Worm (Caenorhabditis elegans) whole organism, late embryonic: Measurements from ENCODE around the gene F49F1.11.

ENCODE experiments used
- C08G9.2 ChIP-seq: sonication (generic microtip); optimal IDR thresholded peaks from 2 replicates; lab custom pipeline; 2016; ENCODE audit warnings: mild to moderate bottlenecking, missing genetic modification characterization, moderate library complexity, missing compliant biosample characterization
- F13H6.1 ChIP-seq: sonication (generic microtip); optimal IDR thresholded peaks from 2 replicates; lab custom pipeline; 2016; ENCODE audit warnings: missing genetic modification characterization, missing compliant biosample characterization
- K02D7.2 ChIP-seq: sonication (generic microtip); optimal IDR thresholded peaks from 2 replicates; lab custom pipeline; 2017; ENCODE audit warnings: mild to moderate bottlenecking, missing genetic modification characterization, missing compliant biosample characterization
- Y22D7AL.16 ChIP-seq: sonication (generic microtip); optimal IDR thresholded peaks from 2 replicates; lab custom pipeline; 2016; ENCODE audit warnings: missing genetic modification characterization, missing compliant biosample characterization
- ceh-18 ChIP-seq: sonication (generic microtip); optimal IDR thresholded peaks from 2 replicates; lab custom pipeline; 2016; ENCODE audit warnings: missing genetic modification characterization, missing compliant biosample characterization
- ceh-2 ChIP-seq: sonication (generic microtip); optimal IDR thresholded peaks from 2 replicates; lab custom pipeline; 2016; ENCODE audit warnings: missing genotype, missing genetic modification characterization, missing compliant biosample characterization
- ceh-31 ChIP-seq: sonication (generic microtip); optimal IDR thresholded peaks from 2 replicates; lab custom pipeline; 2016; ENCODE audit warnings: missing genetic modification characterization, missing compliant biosample characterization
- ceh-34 ChIP-seq: sonication (generic microtip); optimal IDR thresholded peaks from 2 replicates; lab custom pipeline; 2016; ENCODE audit warnings: mild to moderate bottlenecking, missing genetic modification characterization, missing compliant biosample characterization
- ceh-48 ChIP-seq: sonication (generic microtip); optimal IDR thresholded peaks from 2 replicates; lab custom pipeline; 2016; ENCODE audit warnings: missing genetic modification characterization, inconsistent platforms, missing compliant biosample characterization
- dve-1 ChIP-seq: sonication (generic microtip); optimal IDR thresholded peaks from 2 replicates; lab custom pipeline; 2017; ENCODE audit warnings: antibody characterized with exemption, mild to moderate bottlenecking, missing genetic modification characterization, missing compliant biosample characterization
- fax-1 ChIP-seq: sonication (generic microtip); optimal IDR thresholded peaks from 2 replicates; lab custom pipeline; 2016; ENCODE audit warnings: missing genotype, missing genetic modification characterization, missing compliant biosample characterization
- nfya-1 ChIP-seq: sonication (generic microtip); optimal IDR thresholded peaks from 2 replicates; lab custom pipeline; 2017; ENCODE audit warnings: missing genetic modification characterization, mild to moderate bottlenecking, missing compliant biosample characterization, antibody characterized with exemption, moderate library complexity
- pat-9 ChIP-seq: fragments of 200-800 bp; sonication (Bioruptor generic); optimal IDR thresholded peaks from 2 replicates; lab custom pipeline; 2018; ENCODE audit warnings: mild to moderate bottlenecking, missing genetic modification characterization, moderate library complexity, missing compliant biosample characterization
- pax-1 ChIP-seq: fragments of 150-350 bp; optimal IDR thresholded peaks from 2 replicates; lab custom pipeline; 2014; ENCODE audit warnings: missing biosample characterization, missing genetic modification characterization
- rnt-1 ChIP-seq: sonication (generic microtip); optimal IDR thresholded peaks from 2 replicates; lab custom pipeline; 2016; ENCODE audit warnings: missing genetic modification characterization, missing compliant biosample characterization
- tbx-2 ChIP-seq: sonication (generic microtip); optimal IDR thresholded peaks from 2 replicates; lab custom pipeline; 2016; ENCODE audit warnings: missing genetic modification characterization, missing compliant biosample characterization
- unc-42 ChIP-seq: sonication (generic microtip); optimal IDR thresholded peaks from 2 replicates; lab custom pipeline; 2016; ENCODE audit warnings: missing genotype, missing genetic modification characterization, missing compliant biosample characterization
- unc-55 ChIP-seq: sonication (generic microtip); optimal IDR thresholded peaks from 2 replicates; lab custom pipeline; 2017; ENCODE audit warnings: missing biosample characterization, missing genetic modification reagents, missing genetic modification characterization

The F49F1.11 gene

ce11 chrIV:4093087-4093486 lies 48.1 kb downstream of the F49F1.11 start:
- TF ChIP-seq ceh-31 (tag; lab: Kevin White, UChicago) (peak; percentile 66), C08G9.2 (tag; lab: Kevin White, UChicago) (peak; percentile 37), ceh-34 (tag; lab: Kevin White, UChicago) (peak; percentile 27), dve-1 (peak; percentile 21), fax-1 (tag; lab: Kevin White, UChicago) (no peak), rnt-1 (no peak), ceh-48 (tag; lab: Kevin White, UChicago) (peak; percentile 22), F13H6.1 (tag; lab: Kevin White, UChicago) (peak; percentile 20), pax-1 (tag; lab: Kevin White, UChicago) (no peak), Y22D7AL.16 (tag; lab: Kevin White, UChicago) (no peak), nfya-1 (tag; lab: Kevin White, UChicago) (peak; percentile 74), unc-42 (tag; lab: Kevin White, UChicago) (peak; percentile 17), K02D7.2 (tag; lab: Kevin White, UChicago) (no peak), ceh-18 (peak; percentile 73), unc-55 (GFP tag; lab: Kevin White, UChicago) (peak; percentile 8), ceh-2 (tag; lab: Kevin White, UChicago) (peak; percentile 17), pat-9 (no peak), tbx-2 (tag; lab: Kevin White, UChicago) (peak; percentile 29)
